Fruit fly (Drosophila melanogaster) whole organism, embryonic: Measurements from ENCODE around the gene CG4730.

Source experiments
- Antp ChIP-seq: fragments of 200-800 bp; sonication (Bioruptor generic); optimal IDR thresholded peaks from 3 replicates; lab custom pipeline; 2016; ENCODE audit warnings: missing biosample characterization, missing genetic modification characterization
- Awh ChIP-seq: fragments of 200-800 bp; sonication (Bioruptor generic); IDR thresholded peaks from 2 replicates; pipeline ENCODE4, ENCODE4 v1.3.6; 2022; ENCODE audit warnings: missing biosample characterization, missing genetic modification characterization
- C15 ChIP-seq: fragments of 200-800 bp; sonication (Bioruptor generic); IDR thresholded peaks from 3 replicates; pipeline ENCODE4 v1.3.6; 2022; ENCODE audit warnings: missing biosample characterization, missing genetic modification characterization
- CG11723 ChIP-seq: fragments of 200-800 bp; sonication (Bioruptor generic); optimal IDR thresholded peaks from 2 replicates; lab custom pipeline; 2017; ENCODE audit warnings: missing biosample characterization, mild to moderate bottlenecking, missing genetic modification characterization
- CG13123 ChIP-seq: fragments of 200-800 bp; sonication (Bioruptor generic); optimal IDR thresholded peaks from 2 replicates; lab custom pipeline; 2016; ENCODE audit warnings: missing biosample characterization, missing genetic modification characterization
- CG13424 ChIP-seq: fragments of 200-800 bp; sonication (Bioruptor generic); optimal IDR thresholded peaks from 2 replicates; lab custom pipeline; 2019; ENCODE audit warnings: missing biosample characterization, mild to moderate bottlenecking, missing genetic modification characterization, moderate library complexity
- CG15011 ChIP-seq: fragments of 200-800 bp; sonication (Bioruptor generic); optimal IDR thresholded peaks from 3 replicates; lab custom pipeline; 2018; ENCODE audit warnings: missing biosample characterization, mild to moderate bottlenecking, missing genetic modification characterization
- CG15073 ChIP-seq: fragments of 200-800 bp; sonication (Bioruptor generic); optimal IDR thresholded peaks from 2 replicates; lab custom pipeline; 2016; ENCODE audit warnings: missing biosample characterization, missing genetic modification characterization
- CG15696 ChIP-seq: fragments of 200-800 bp; sonication (Bioruptor generic); optimal IDR thresholded peaks from 2 replicates; lab custom pipeline; 2019; ENCODE audit warnings: missing biosample characterization, mild to moderate bottlenecking, missing genetic modification characterization, moderate library complexity
- CG16813 ChIP-seq: fragments of 200-800 bp; sonication (Bioruptor generic); IDR thresholded peaks from 3 replicates; pipeline ENCODE4 v1.3.6; 2022; ENCODE audit warnings: missing biosample characterization, missing genetic modification characterization; ENCODE audit not compliant: partially characterized antibody
- CG17568 ChIP-seq: fragments of 200-800 bp; sonication (Bioruptor generic); optimal IDR thresholded peaks from 2 replicates; lab custom pipeline; 2018; ENCODE audit warnings: missing biosample characterization, mild to moderate bottlenecking, missing genetic modification characterization, moderate library complexity
- CG1792 ChIP-seq: fragments of 200-800 bp; sonication (Bioruptor generic); optimal IDR thresholded peaks from 2 replicates; lab custom pipeline; 2016; ENCODE audit warnings: missing biosample characterization, missing genetic modification characterization
- CG18476 ChIP-seq: fragments of 200-800 bp; sonication (Bioruptor generic); optimal IDR thresholded peaks from 2 replicates; lab custom pipeline; 2016; ENCODE audit warnings: missing biosample characterization, mild to moderate bottlenecking, missing genetic modification characterization
- CG18619 ChIP-seq: fragments of 200-800 bp; sonication (Bioruptor generic); optimal IDR thresholded peaks from 3 replicates; lab custom pipeline; 2017; ENCODE audit warnings: missing biosample characterization, mild to moderate bottlenecking, missing genetic modification characterization
- CG30020 ChIP-seq: fragments of 200-800 bp; optimal IDR thresholded peaks from 2 replicates; lab custom pipeline; 2019; ENCODE audit warnings: missing biosample characterization, mild to moderate bottlenecking, missing genetic modification characterization, moderate library complexity
- CG30403 ChIP-seq: fragments of 200-800 bp; sonication (Bioruptor generic); optimal IDR thresholded peaks from 3 replicates; lab custom pipeline; 2016; ENCODE audit warnings: missing biosample characterization, missing genetic modification characterization
- CG32772 ChIP-seq: fragments of 200-800 bp; sonication (Bioruptor generic); IDR thresholded peaks from 2 replicates; pipeline ENCODE4 v1.3.6; 2022; ENCODE audit warnings: missing biosample characterization, missing genetic modification characterization
- CG6765 ChIP-seq: fragments of 200-800 bp; sonication (Bioruptor generic); optimal IDR thresholded peaks from 3 replicates; lab custom pipeline; 2017; ENCODE audit warnings: missing biosample characterization, mild to moderate bottlenecking, missing genetic modification characterization
- CG7372 ChIP-seq: fragments of 200-800 bp; sonication (Bioruptor generic); IDR thresholded peaks from 2 replicates; pipeline ENCODE4 v1.3.6; 2022; ENCODE audit warnings: missing biosample characterization, missing genetic modification characterization
- CG9932 ChIP-seq: fragments of 200-800 bp; sonication (Bioruptor generic); IDR thresholded peaks from 2 replicates; pipeline ENCODE4 v1.3.6; 2022; ENCODE audit warnings: missing biosample characterization, missing genetic modification characterization
- Dbx ChIP-seq: fragments of 200-800 bp; sonication (Bioruptor generic); IDR thresholded peaks from 3 replicates; pipeline ENCODE4 v1.3.6; 2022; ENCODE audit warnings: missing biosample characterization, missing genetic modification characterization
- Doc2 ChIP-seq: fragments of 200-800 bp; sonication (Bioruptor generic); IDR thresholded peaks from 2 replicates; pipeline ENCODE4 v1.3.6; 2022; ENCODE audit warnings: missing biosample characterization, missing genetic modification characterization
- Dp ChIP-seq: fragments of 200-800 bp; sonication (Bioruptor generic); optimal IDR thresholded peaks from 2 replicates; lab custom pipeline; 2018; ENCODE audit warnings: missing biosample characterization, mild to moderate bottlenecking, missing genetic modification characterization, moderate library complexity
- Hsf ChIP-seq: fragments of 200-800 bp; sonication (Bioruptor generic); optimal IDR thresholded peaks from 3 replicates; lab custom pipeline; 2016; ENCODE audit warnings: missing biosample characterization, missing genetic modification characterization
- Meics ChIP-seq: fragments of 200-800 bp; sonication (Bioruptor generic); optimal IDR thresholded peaks from 2 replicates; lab custom pipeline; 2017; ENCODE audit warnings: missing biosample characterization, mild to moderate bottlenecking, missing genetic modification characterization
- Mrtf ChIP-seq: fragments of 200-800 bp; sonication (Bioruptor generic); IDR thresholded peaks from 3 replicates; pipeline ENCODE4 v1.3.6; 2022; ENCODE audit warnings: missing biosample characterization, missing genetic modification characterization
- Side ChIP-seq: fragments of 200-800 bp; sonication (Bioruptor generic); optimal IDR thresholded peaks from 2 replicates; lab custom pipeline; 2016; ENCODE audit warnings: missing biosample characterization, missing genetic modification characterization
- Sox102F ChIP-seq: fragments of 200-800 bp; sonication (Bioruptor generic); optimal IDR thresholded peaks from 2 replicates; lab custom pipeline; 2018; ENCODE audit warnings: missing biosample characterization, mild to moderate bottlenecking, missing genetic modification characterization, moderate library complexity
- Ssrp ChIP-seq: fragments of 200-800 bp; sonication (Bioruptor generic); optimal IDR thresholded peaks from 2 replicates; lab custom pipeline; 2018; ENCODE audit warnings: missing biosample characterization, mild to moderate bottlenecking, missing genetic modification characterization, moderate library complexity
- Trl ChIP-seq, 3 experiments: fragments of >200 bp in 2 of 3; fragments of 200-800 bp in 1 of 3; sonication (Bioruptor generic) in 1 of 3; optimal IDR thresholded peaks; 2 replicates in 1 of 3; 3 replicates in 2 of 3; lab custom pipeline; 2016 to 2017; ENCODE audit warnings: missing biosample characterization in 1 of 3, missing genetic modification characterization in 1 of 3
- ab ChIP-seq: fragments of 200-800 bp; sonication (Bioruptor generic); optimal IDR thresholded peaks from 2 replicates; lab custom pipeline; 2016; ENCODE audit warnings: missing biosample characterization, missing genetic modification characterization
- az2 ChIP-seq: fragments of 200-800 bp; sonication (Bioruptor generic); optimal IDR thresholded peaks from 3 replicates; lab custom pipeline; 2016; ENCODE audit warnings: missing biosample characterization, missing genetic modification characterization
- bsh ChIP-seq, 2 experiments: fragments of 200-800 bp; sonication (Bioruptor generic); optimal IDR thresholded peaks; 2 replicates each; lab custom pipeline; 2017 to 2018; ENCODE audit warnings: mild to moderate bottlenecking in 2 of 2, missing biosample characterization in 2 of 2, missing genetic modification characterization in 2 of 2, moderate library complexity in 1 of 2
- btn ChIP-seq: fragments of 200-800 bp; sonication (Bioruptor generic); optimal IDR thresholded peaks from 2 replicates; lab custom pipeline; 2016; ENCODE audit warnings: missing biosample characterization, missing genetic modification characterization
- croc ChIP-seq: fragments of 200-800 bp; sonication (Bioruptor generic); conservative IDR thresholded peaks from 3 replicates; pipeline ENCODE4 v1.3.6; 2022; ENCODE audit warnings: missing biosample characterization, missing genetic modification characterization
- cwo ChIP-seq: fragments of 200-800 bp; sonication (Bioruptor generic); optimal IDR thresholded peaks from 3 replicates; lab custom pipeline; 2017; ENCODE audit warnings: missing biosample characterization, missing genetic modification characterization, mild to moderate bottlenecking, moderate library complexity, missing genetic modification reagents
- dpn ChIP-seq, 2 experiments: fragments of 200-800 bp; sonication (Bioruptor generic); optimal IDR thresholded peaks; 3 replicates each; lab custom pipeline; 2016; ENCODE audit warnings: missing biosample characterization in 2 of 2, missing genetic modification characterization in 2 of 2
- esg ChIP-seq: fragments of 200-800 bp; sonication (Bioruptor generic); conservative IDR thresholded peaks from 2 replicates; pipeline ENCODE4 v1.3.6; 2022; ENCODE audit warnings: missing biosample characterization, missing genetic modification characterization
- grau ChIP-seq: fragments of 200-800 bp; optimal IDR thresholded peaks from 3 replicates; lab custom pipeline; 2019; ENCODE audit warnings: missing biosample characterization, mild to moderate bottlenecking, missing genetic modification characterization, moderate library complexity
- hbn ChIP-seq: fragments of 200-800 bp; sonication (Bioruptor generic); IDR thresholded peaks from 2 replicates; pipeline ENCODE4 v1.3.6; 2022; ENCODE audit warnings: missing biosample characterization, missing genetic modification characterization; ENCODE audit not compliant: partially characterized antibody
- kay ChIP-seq: fragments of 200-800 bp; sonication (Bioruptor generic); optimal IDR thresholded peaks from 2 replicates; lab custom pipeline; 2016; ENCODE audit warnings: missing biosample characterization, missing genetic modification characterization
- klu ChIP-seq: fragments of 200-800 bp; sonication (Bioruptor generic); IDR thresholded peaks from 2 replicates; pipeline ENCODE4 v1.3.6; 2022; ENCODE audit warnings: missing biosample characterization, missing genetic modification characterization
- oc ChIP-seq: fragments of 200-800 bp; sonication (Bioruptor generic); optimal IDR thresholded peaks from 2 replicates; lab custom pipeline; 2018; ENCODE audit warnings: missing biosample characterization, mild to moderate bottlenecking, missing genetic modification characterization, moderate library complexity
- otp ChIP-seq: fragments of 200-800 bp; sonication (Bioruptor generic); IDR thresholded peaks from 3 replicates; pipeline ENCODE4, ENCODE4 v1.3.6; 2022; ENCODE audit warnings: missing biosample characterization, missing genetic modification characterization
- pan ChIP-seq, 4 experiments: fragments of >200 bp in 3 of 4; fragments of 200-800 bp in 1 of 4; sonication (Bioruptor generic) in 1 of 4; optimal IDR thresholded peaks in 3 of 4; IDR thresholded peaks in 1 of 4; 2 replicates each; pipeline versions ENCODE4 v1.3.6 to Lab custom; 2017 to 2022; ENCODE audit warnings: missing biosample characterization in 2 of 4, missing genetic modification characterization in 2 of 4, mixed read lengths in 1 of 4
- pho ChIP-seq: fragments of 200-800 bp; sonication (Bioruptor generic); optimal IDR thresholded peaks from 2 replicates; lab custom pipeline; 2016; ENCODE audit warnings: missing biosample characterization, missing genetic modification characterization
- ro ChIP-seq: fragments of 200-800 bp; sonication (Bioruptor generic); IDR thresholded peaks from 2 replicates; pipeline ENCODE4 v1.3.6; 2022; ENCODE audit warnings: missing biosample characterization, missing genetic modification characterization
- run ChIP-seq: fragments of 200-800 bp; sonication (Bioruptor generic); optimal IDR thresholded peaks from 3 replicates; lab custom pipeline; 2018; ENCODE audit warnings: missing biosample characterization, mild to moderate bottlenecking, missing genetic modification characterization
- stc ChIP-seq: fragments of 200-800 bp; sonication (Bioruptor generic); IDR thresholded peaks from 2 replicates; pipeline ENCODE4 v1.3.6; 2022; ENCODE audit warnings: missing biosample characterization, missing genetic modification characterization
- trh ChIP-seq: fragments of 200-800 bp; sonication (Bioruptor generic); optimal IDR thresholded peaks from 2 replicates; lab custom pipeline; 2016; ENCODE audit warnings: missing biosample characterization, missing genetic modification characterization

CG4730 gene

dm6 chr3R:25680528-25680927 lies 2.0 kb upstream of the CG4730 start, which contains the start of the genes CG4743 and Idh3g (continued):
- peak; percentile 97 for TF ChIP-seq grau (tag; lab: Kevin White, UChicago)
- peak; percentile 92 for TF ChIP-seq CG32772 (GFP tag; lab: Robert Waterston, UW)
- TF ChIP-seq ro (GFP tag; lab: Robert Waterston, UW) = peak; percentile 84
- TF ChIP-seq CG30020 (tag; lab: Kevin White, UChicago) = peak; percentile 89
- TF ChIP-seq CG17568 (GFP tag; lab: Kevin White, UChicago) = peak; percentile 96
- peak; percentile 91 for TF ChIP-seq CG11723 (GFP tag; lab: Kevin White, UChicago)
- TF ChIP-seq Doc2 (GFP tag; lab: Robert Waterston, UW) = no peak; the same call in 1 of the 2 replicates
- TF ChIP-seq CG15696 = peak; percentile 99
- TF ChIP-seq Side (GFP tag; lab: Kevin White, UChicago) = peak; percentile 62
- TF ChIP-seq klu (GFP tag; lab: Robert Waterston, UW) = peak; percentile 89
- TF ChIP-seq Dp = peak; percentile 28
- peak; percentile 72 to 99 for TF ChIP-seq bsh (GFP tag; optimal IDR thresholded peaks at IDR 0.05; lab: Kevin White, UChicago)
- TF ChIP-seq croc (GFP tag; lab: Robert Waterston, UW) = peak; percentile 92
- peak; percentile 56 for TF ChIP-seq CG1792 (GFP tag; lab: Kevin White, UChicago)
- peak; percentile 75 to 97 for TF ChIP-seq dpn (GFP tag; optimal IDR thresholded peaks at IDR 0.05; lab: Kevin White, UChicago)
- TF ChIP-seq CG15073 = peak; percentile 58
- TF ChIP-seq Trl (optimal IDR thresholded peaks at IDR 0.05; lab: Kevin White, UChicago) = no peak
- peak; percentile 74 for TF ChIP-seq Trl (GFP tag; optimal IDR thresholded peaks at IDR 0.05; lab: Kevin White, UChicago)
- peak; percentile 90 for TF ChIP-seq CG7372 (GFP tag; lab: Robert Waterston, UW)
- TF ChIP-seq Dbx = peak; percentile 95
- peak; percentile 92 for TF ChIP-seq kay (GFP tag; lab: Kevin White, UChicago)
- TF ChIP-seq CG18619 (GFP tag; lab: Kevin White, UChicago) = peak; percentile 95
- TF ChIP-seq oc (tag; lab: Kevin White, UChicago) = peak; percentile 97
- peak; percentile 98 for TF ChIP-seq Sox102F (GFP tag; lab: Kevin White, UChicago)
- peak; percentile 94 for TF ChIP-seq CG9932 (GFP tag; lab: Robert Waterston, UW)
- TF ChIP-seq CG13123 (GFP tag; lab: Kevin White, UChicago) = peak; percentile 95
- TF ChIP-seq cwo (GFP tag; lab: Kevin White, UChicago) = peak; percentile 93
- TF ChIP-seq trh (GFP tag; lab: Kevin White, UChicago) = peak; percentile 90
- TF ChIP-seq btn (GFP tag; lab: Kevin White, UChicago) = peak; percentile 41
- TF ChIP-seq CG30403 (GFP tag; lab: Kevin White, UChicago) = peak; percentile 97
- peak; percentile 98 for TF ChIP-seq stc (GFP tag; lab: Robert Waterston, UW)
- peak; percentile 96 for TF ChIP-seq Meics
- peak; percentile 93 for TF ChIP-seq otp (GFP tag; lab: Robert Waterston, UW)
- peak; percentile 92 for TF ChIP-seq CG6765 (GFP tag; lab: Kevin White, UChicago)
- peak; percentile 90 for TF ChIP-seq Mrtf (GFP tag; lab: Robert Waterston, UW)
- peak; percentile 95 for TF ChIP-seq run (tag; lab: Kevin White, UChicago)
- peak; percentile 96 for TF ChIP-seq Awh (GFP tag; lab: Robert Waterston, UW)
- peak; percentile 97 for TF ChIP-seq Ssrp (tag; lab: Kevin White, UChicago)
- TF ChIP-seq pho (GFP tag; lab: Kevin White, UChicago) = peak; percentile 75
- TF ChIP-seq C15 = peak; percentile 89
- peak; percentile 19 for TF ChIP-seq Antp (GFP tag; lab: Kevin White, UChicago)
- TF ChIP-seq pan (optimal IDR thresholded peaks at IDR 0.05; lab: Kevin White, UChicago) = no peak
- TF ChIP-seq pan (GFP tag; optimal IDR thresholded peaks at IDR 0.05 in 1 of 2, IDR thresholded peaks at IDR 0.05 in 1 of 2) = peak in 1 of 2 experiments; percentile 98
- peak; percentile 36; the same call in 2 of the 3 replicates for TF ChIP-seq CG16813
- peak; percentile 92 for TF ChIP-seq Hsf
- peak; percentile 93 for TF ChIP-seq CG15011
- TF ChIP-seq hbn (GFP tag; lab: Robert Waterston, UW) = no peak
- TF ChIP-seq az2 (GFP tag; lab: Kevin White, UChicago) = peak; percentile 97
- TF ChIP-seq esg (GFP tag; lab: Robert Waterston, UW) = peak; percentile 95
- TF ChIP-seq CG18476 = peak; percentile 92
- peak; percentile 99 for TF ChIP-seq CG13424 (tag; lab: Kevin White, UChicago)
- no peak for TF ChIP-seq ab
